Fruit fly (Drosophila melanogaster) whole organism, embryonic: Measurements from ENCODE around the gene pyd.

ENCODE experiments used
- Atf3 ChIP-seq: fragments of 200-800 bp; sonication (Bioruptor generic); optimal IDR thresholded peaks from 3 replicates; lab custom pipeline; 2016; ENCODE audit warnings: missing biosample characterization, missing genetic modification characterization
- Bdp1 ChIP-seq: fragments of 200-800 bp; sonication (Bioruptor generic); optimal IDR thresholded peaks from 3 replicates; lab custom pipeline; 2016; ENCODE audit warnings: missing biosample characterization, missing genetic modification characterization
- CG10462 ChIP-seq: fragments of 200-800 bp; sonication (Bioruptor generic); optimal IDR thresholded peaks from 2 replicates; lab custom pipeline; 2016; ENCODE audit warnings: missing biosample characterization, missing genetic modification characterization
- CG10979 ChIP-seq: fragments of 200-800 bp; sonication (Bioruptor generic); optimal IDR thresholded peaks from 2 replicates; lab custom pipeline; 2018; ENCODE audit warnings: missing biosample characterization, mild to moderate bottlenecking, missing genetic modification characterization, moderate library complexity
- CG12236 ChIP-seq: fragments of 200-800 bp; sonication (Bioruptor generic); optimal IDR thresholded peaks from 2 replicates; lab custom pipeline; 2016; ENCODE audit warnings: missing biosample characterization, missing genetic modification characterization
- CG1233 ChIP-seq: fragments of 200-800 bp; sonication (Bioruptor generic); optimal IDR thresholded peaks from 4 replicates; lab custom pipeline; 2018; ENCODE audit warnings: missing biosample characterization, mild to moderate bottlenecking, missing genetic modification characterization
- CG14667 ChIP-seq: fragments of 200-800 bp; sonication (Bioruptor generic); IDR thresholded peaks from 2 replicates; pipeline ENCODE4 v1.3.6; 2022; ENCODE audit warnings: missing biosample characterization, missing genetic modification characterization
- CG1603 ChIP-seq: fragments of 200-800 bp; sonication (Bioruptor generic); optimal IDR thresholded peaks from 2 replicates; lab custom pipeline; 2019; ENCODE audit warnings: missing biosample characterization, mild to moderate bottlenecking, missing genetic modification characterization, moderate library complexity
- CG1647 ChIP-seq: fragments of 200-800 bp; sonication (Bioruptor generic); optimal IDR thresholded peaks from 3 replicates; lab custom pipeline; 2016; ENCODE audit warnings: missing biosample characterization, missing genetic modification characterization
- CG17186 ChIP-seq: fragments of 200-800 bp; sonication (Bioruptor generic); optimal IDR thresholded peaks from 3 replicates; lab custom pipeline; 2017; ENCODE audit warnings: missing biosample characterization, missing genetic modification reagents, missing genetic modification characterization
- CG17829 ChIP-seq: fragments of 200-800 bp; optimal IDR thresholded peaks from 2 replicates; lab custom pipeline; 2019; ENCODE audit warnings: missing biosample characterization, mild to moderate bottlenecking, missing genetic modification characterization, moderate library complexity
- CG2199 ChIP-seq: fragments of 200-800 bp; sonication (Bioruptor generic); IDR thresholded peaks from 3 replicates; pipeline ENCODE4 v1.3.6; 2022; ENCODE audit warnings: missing biosample characterization, missing genetic modification characterization
- CG31365 ChIP-seq: fragments of 200-800 bp; sonication (Bioruptor generic); optimal IDR thresholded peaks from 2 replicates; lab custom pipeline; 2018; ENCODE audit warnings: missing biosample characterization, mild to moderate bottlenecking, missing genetic modification characterization
- CG3163 ChIP-seq: fragments of 200-800 bp; sonication (Bioruptor generic); optimal IDR thresholded peaks from 3 replicates; lab custom pipeline; 2016; ENCODE audit warnings: missing biosample characterization, missing genetic modification characterization
- CG43689 ChIP-seq: fragments of 200-800 bp; sonication (Bioruptor generic); IDR thresholded peaks from 2 replicates; pipeline ENCODE4 v1.3.6; 2022; ENCODE audit warnings: missing biosample characterization, missing genetic modification characterization
- CG6654 ChIP-seq: fragments of 200-800 bp; sonication (Bioruptor generic); optimal IDR thresholded peaks from 2 replicates; lab custom pipeline; 2017; ENCODE audit warnings: missing biosample characterization, mild to moderate bottlenecking, missing genetic modification characterization
- CG7271 ChIP-seq: fragments of 200-800 bp; sonication (Bioruptor generic); optimal IDR thresholded peaks from 2 replicates; lab custom pipeline; 2018; ENCODE audit warnings: missing biosample characterization, mild to moderate bottlenecking, missing genetic modification characterization, moderate library complexity
- CG7556 ChIP-seq: fragments of 200-800 bp; sonication (Bioruptor generic); optimal IDR thresholded peaks from 2 replicates; lab custom pipeline; 2017; ENCODE audit warnings: missing biosample characterization, mild to moderate bottlenecking, missing genetic modification characterization
- CG7745 ChIP-seq: fragments of 200-800 bp; sonication (Bioruptor generic); optimal IDR thresholded peaks from 2 replicates; lab custom pipeline; 2018; ENCODE audit warnings: missing biosample characterization, mild to moderate bottlenecking, missing genetic modification characterization, moderate library complexity
- CG9876 ChIP-seq: fragments of 200-800 bp; sonication (Bioruptor generic); optimal IDR thresholded peaks from 2 replicates; lab custom pipeline; 2016; ENCODE audit warnings: missing biosample characterization, missing genetic modification characterization
- Doc2 ChIP-seq: fragments of 200-800 bp; sonication (Bioruptor generic); IDR thresholded peaks from 2 replicates; pipeline ENCODE4 v1.3.6; 2022; ENCODE audit warnings: missing biosample characterization, missing genetic modification characterization
- Drgx ChIP-seq: fragments of 200-800 bp; sonication (Bioruptor generic); IDR thresholded peaks from 2 replicates; pipeline ENCODE4 v1.3.6; 2022; ENCODE audit warnings: missing biosample characterization, missing genetic modification characterization
- Fer3 ChIP-seq: fragments of 200-800 bp; sonication (Bioruptor generic); optimal IDR thresholded peaks from 2 replicates; lab custom pipeline; 2018; ENCODE audit warnings: missing biosample characterization, mild to moderate bottlenecking, missing genetic modification characterization, moderate library complexity
- Gsc ChIP-seq: fragments of 200-800 bp; sonication (Bioruptor generic); IDR thresholded peaks from 2 replicates; pipeline ENCODE4 v1.3.6; 2022; ENCODE audit warnings: missing biosample characterization, missing genetic modification characterization
- HHEX ChIP-seq: fragments of 200-800 bp; sonication (Bioruptor generic); optimal IDR thresholded peaks from 3 replicates; lab custom pipeline; 2017; ENCODE audit warnings: missing biosample characterization, mild to moderate bottlenecking, missing genetic modification characterization, missing genetic modification reagents
- HLH54F ChIP-seq: fragments of 200-800 bp; sonication (Bioruptor generic); optimal IDR thresholded peaks from 3 replicates; lab custom pipeline; 2016; ENCODE audit warnings: missing biosample characterization, missing genetic modification characterization
- HmgD ChIP-seq: fragments of 200-800 bp; sonication (Bioruptor generic); optimal IDR thresholded peaks from 3 replicates; lab custom pipeline; 2016; ENCODE audit warnings: missing biosample characterization, missing genetic modification characterization
- Hmx ChIP-seq: fragments of 200-800 bp; sonication (Bioruptor generic); optimal IDR thresholded peaks from 2 replicates; lab custom pipeline; 2016; ENCODE audit warnings: missing biosample characterization, missing genetic modification characterization
- Hr39 ChIP-seq: fragments of >200 bp; optimal IDR thresholded peaks from 2 replicates; lab custom pipeline; 2017
- Kr ChIP-seq: fragments of 200-800 bp; sonication (Bioruptor generic); optimal IDR thresholded peaks from 2 replicates; lab custom pipeline; 2017; ENCODE audit warnings: missing biosample characterization, mild to moderate bottlenecking, missing genetic modification characterization
- Oaz ChIP-seq: fragments of 200-800 bp; sonication (Bioruptor generic); IDR thresholded peaks from 2 replicates; pipeline ENCODE4 v1.3.6; 2022; ENCODE audit warnings: missing biosample characterization, missing genetic modification characterization
- Sox100B ChIP-seq: fragments of 200-800 bp; sonication (Bioruptor generic); optimal IDR thresholded peaks from 3 replicates; lab custom pipeline; 2018; ENCODE audit warnings: missing biosample characterization, mild to moderate bottlenecking, missing genetic modification characterization
- Xbp1 ChIP-seq: fragments of 200-800 bp; sonication (Bioruptor generic); optimal IDR thresholded peaks from 3 replicates; lab custom pipeline; 2016; ENCODE audit warnings: missing biosample characterization, mild to moderate bottlenecking, missing genetic modification characterization
- ato ChIP-seq: fragments of 200-800 bp; sonication (Bioruptor generic); IDR thresholded peaks from 2 replicates; pipeline ENCODE4 v1.3.6; 2022; ENCODE audit warnings: missing biosample characterization, missing genetic modification characterization; ENCODE audit not compliant: partially characterized antibody
- bcd ChIP-seq: fragments of 200-800 bp; sonication (Bioruptor generic); optimal IDR thresholded peaks from 2 replicates; lab custom pipeline; 2017; ENCODE audit warnings: missing biosample characterization, mild to moderate bottlenecking, missing genetic modification characterization
- bowl ChIP-seq: fragments of 200-800 bp; sonication (Bioruptor generic); IDR thresholded peaks from 2 replicates; pipeline ENCODE4 v1.3.6; 2022; ENCODE audit warnings: missing biosample characterization, missing genetic modification characterization
- cg ChIP-seq: fragments of 200-800 bp; sonication (Bioruptor generic); optimal IDR thresholded peaks from 3 replicates; lab custom pipeline; 2019; ENCODE audit warnings: missing biosample characterization, mild to moderate bottlenecking, missing genetic modification characterization, moderate library complexity
- croc ChIP-seq: fragments of 200-800 bp; sonication (Bioruptor generic); conservative IDR thresholded peaks from 3 replicates; pipeline ENCODE4 v1.3.6; 2022; ENCODE audit warnings: missing biosample characterization, missing genetic modification characterization
- en ChIP-seq: fragments of 200-800 bp; sonication (Bioruptor generic); optimal IDR thresholded peaks from 2 replicates; lab custom pipeline; 2016; ENCODE audit warnings: missing biosample characterization, missing genetic modification characterization
- fru ChIP-seq: fragments of >200 bp; optimal IDR thresholded peaks from 2 replicates; lab custom pipeline; 2017
- gce ChIP-seq: fragments of 200-800 bp; sonication (Bioruptor generic); IDR thresholded peaks from 3 replicates; pipeline ENCODE4 v1.3.6; 2022; ENCODE audit warnings: missing biosample characterization, missing genetic modification characterization
- gfzf ChIP-seq: fragments of 200-800 bp; sonication (Bioruptor generic); optimal IDR thresholded peaks from 2 replicates; lab custom pipeline; 2016; ENCODE audit warnings: missing biosample characterization, mild to moderate bottlenecking, missing genetic modification characterization, moderate library complexity
- h ChIP-seq: fragments of >200 bp; optimal IDR thresholded peaks from 2 replicates; lab custom pipeline; 2017
- ham ChIP-seq: fragments of 200-800 bp; sonication (Bioruptor generic); IDR thresholded peaks from 2 replicates; pipeline ENCODE4 v1.3.6; 2022; ENCODE audit warnings: missing biosample characterization, missing genetic modification characterization
- nerfin-2 ChIP-seq: fragments of 200-800 bp; sonication (Bioruptor generic); IDR thresholded peaks from 2 replicates; pipeline ENCODE4 v1.3.6; 2022; ENCODE audit warnings: missing biosample characterization, missing genetic modification characterization; ENCODE audit not compliant: partially characterized antibody
- pan ChIP-seq, 4 experiments: fragments of >200 bp in 3 of 4; fragments of 200-800 bp in 1 of 4; sonication (Bioruptor generic) in 1 of 4; optimal IDR thresholded peaks in 3 of 4; IDR thresholded peaks in 1 of 4; 2 replicates each; pipeline versions ENCODE4 v1.3.6 to Lab custom; 2017 to 2022; ENCODE audit warnings: missing biosample characterization in 2 of 4, missing genetic modification characterization in 2 of 4, mixed read lengths in 1 of 4
- sd ChIP-seq: fragments of 200-800 bp; sonication (Bioruptor generic); optimal IDR thresholded peaks from 3 replicates; lab custom pipeline; 2018; ENCODE audit warnings: missing biosample characterization, mild to moderate bottlenecking, missing genetic modification characterization, moderate library complexity
- sr ChIP-seq: fragments of 200-800 bp; sonication (Bioruptor generic); IDR thresholded peaks from 3 replicates; pipeline ENCODE4 v1.3.6; 2022; ENCODE audit warnings: missing biosample characterization, missing genetic modification characterization
- sug ChIP-seq: fragments of 200-800 bp; optimal IDR thresholded peaks from 2 replicates; lab custom pipeline; 2019; ENCODE audit warnings: missing biosample characterization, mild to moderate bottlenecking, missing genetic modification characterization, moderate library complexity
- vnd ChIP-seq: fragments of 200-800 bp; sonication (Bioruptor generic); IDR thresholded peaks from 3 replicates; pipeline ENCODE4 v1.3.6; 2022; ENCODE audit warnings: missing biosample characterization, missing genetic modification characterization; ENCODE audit not compliant: partially characterized antibody

pyd gene

DNA sequence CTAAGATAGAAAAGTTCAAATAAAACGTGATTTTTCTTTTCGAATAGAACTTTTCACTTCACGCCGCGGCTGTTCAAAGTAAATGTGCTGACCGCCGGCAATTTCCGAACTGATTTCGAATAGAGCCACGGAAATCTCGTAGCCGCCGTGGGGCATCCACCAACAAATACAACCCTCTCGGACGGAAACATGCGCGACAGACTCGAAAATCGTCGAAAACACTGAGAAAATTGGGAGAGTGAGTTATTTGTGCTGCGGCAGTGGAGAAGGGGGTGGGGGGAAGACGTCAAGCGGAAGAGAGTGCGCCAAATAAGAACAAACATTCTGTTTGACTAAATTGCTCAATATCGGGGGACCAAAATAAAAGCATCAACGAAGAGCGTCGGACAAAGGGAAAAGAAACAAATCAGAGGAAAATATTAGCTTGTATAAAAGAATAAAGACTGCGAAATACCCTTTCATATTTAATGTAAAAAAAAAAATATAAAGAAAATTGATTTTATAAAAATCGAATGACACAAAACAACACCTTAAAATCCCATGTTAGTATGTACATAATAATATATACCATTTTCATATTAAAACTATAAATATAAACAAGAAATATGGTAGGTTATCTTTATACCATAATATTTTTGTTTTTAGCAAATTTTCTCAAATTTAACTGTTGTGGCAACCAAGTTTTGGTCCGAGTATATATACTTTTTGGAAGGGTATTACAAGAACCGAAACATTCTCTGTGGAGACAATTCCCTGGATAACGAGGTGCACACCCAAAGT is 64.2 kb downstream of the pyd start (continued):
- TF ChIP-seq Fer3 (tag; lab: Kevin White, UChicago), result peak; percentile 45
- no peak for TF ChIP-seq Bdp1
- TF ChIP-seq HmgD (GFP tag; lab: Kevin White, UChicago), result no peak
- peak; percentile 34 for TF ChIP-seq CG1233 (GFP tag; lab: Kevin White, UChicago)
- TF ChIP-seq ham (GFP tag; lab: Robert Waterston, UW), result no peak
- TF ChIP-seq CG7745 (tag; lab: Kevin White, UChicago), result no peak
- peak; percentile 80 for TF ChIP-seq Sox100B
- no peak for TF ChIP-seq CG10462 (GFP tag; lab: Kevin White, UChicago)
- TF ChIP-seq sd (tag; lab: Kevin White, UChicago), result peak; percentile 57
- no peak for TF ChIP-seq CG3163 (GFP tag; lab: Kevin White, UChicago)
- TF ChIP-seq HLH54F (GFP tag; lab: Kevin White, UChicago), result no peak
- no peak for TF ChIP-seq bowl (GFP tag; lab: Robert Waterston, UW)
- no peak for TF ChIP-seq CG17186 (GFP tag; lab: Kevin White, UChicago)
- no peak for TF ChIP-seq Kr (GFP tag; lab: Kevin White, UChicago)
- peak; percentile 93 for TF ChIP-seq CG2199 (GFP tag; lab: Robert Waterston, UW)
- peak; percentile 58 for TF ChIP-seq CG17829 (tag; lab: Kevin White, UChicago)
- peak; percentile 33 for TF ChIP-seq Xbp1 (GFP tag; lab: Kevin White, UChicago)
- no peak for TF ChIP-seq gfzf (GFP tag; lab: Kevin White, UChicago)
- no peak for TF ChIP-seq pan (optimal IDR thresholded peaks at IDR 0.05; lab: Kevin White, UChicago)
- peak in 1 of 2 experiments; percentile 21 for TF ChIP-seq pan (GFP tag; optimal IDR thresholded peaks at IDR 0.05 in 1 of 2, IDR thresholded peaks at IDR 0.05 in 1 of 2)
- TF ChIP-seq CG31365 (tag; lab: Kevin White, UChicago), result no peak
- no peak for TF ChIP-seq h (lab: Kevin White, UChicago)
- peak; percentile 85 for TF ChIP-seq CG10979 (tag; lab: Kevin White, UChicago)
- TF ChIP-seq sr (GFP tag; lab: Robert Waterston, UW), result no peak
- no peak for TF ChIP-seq cg (GFP tag; lab: Kevin White, UChicago)
- TF ChIP-seq vnd (GFP tag; lab: Robert Waterston, UW), result no peak
- TF ChIP-seq CG43689, result no peak
- no peak for TF ChIP-seq Gsc
- TF ChIP-seq gce (GFP tag; lab: Robert Waterston, UW), result no peak
- no peak for TF ChIP-seq CG14667
- no peak for TF ChIP-seq CG12236
- TF ChIP-seq en (GFP tag; lab: Kevin White, UChicago), result no peak
- no peak for TF ChIP-seq Hmx (GFP tag; lab: Kevin White, UChicago)
- no peak for TF ChIP-seq Hr39 (lab: Kevin White, UChicago)
- no peak for TF ChIP-seq Oaz
- TF ChIP-seq bcd (GFP tag; lab: Kevin White, UChicago), result peak; percentile 35
- peak; percentile 17 for TF ChIP-seq CG7271 (tag; lab: Kevin White, UChicago)
- no peak for TF ChIP-seq Doc2 (GFP tag; lab: Robert Waterston, UW)
- no peak for TF ChIP-seq CG1647 (GFP tag; lab: Kevin White, UChicago)
- no peak for TF ChIP-seq CG9876 (GFP tag; lab: Kevin White, UChicago)
- TF ChIP-seq HHEX (GFP tag; lab: Kevin White, UChicago), result no peak
- TF ChIP-seq CG1603 (tag; lab: Kevin White, UChicago), result no peak
- TF ChIP-seq sug (tag; lab: Kevin White, UChicago), result no peak
- no peak for TF ChIP-seq Atf3 (GFP tag; lab: Kevin White, UChicago)
- no peak for TF ChIP-seq CG6654
- TF ChIP-seq ato, result no peak
- TF ChIP-seq CG7556 (GFP tag; lab: Kevin White, UChicago), result peak; percentile 76
- TF ChIP-seq nerfin-2 (GFP tag; lab: Robert Waterston, UW), result no peak
- TF ChIP-seq croc (GFP tag; lab: Robert Waterston, UW), result peak; percentile 35; the same call in 2 of the 3 replicates
- TF ChIP-seq Drgx (GFP tag; lab: Robert Waterston, UW), result peak; percentile 36; the same call in 1 of the 2 replicates
- TF ChIP-seq fru (lab: Kevin White, UChicago), result no peak
